Fruit fly (Drosophila melanogaster): ENCODE measurements around the gene CG6310.
A peak's percentile ranks its signal among the peaks of the same experiment; 100 is the strongest.

CG6310 gene

DNA sequence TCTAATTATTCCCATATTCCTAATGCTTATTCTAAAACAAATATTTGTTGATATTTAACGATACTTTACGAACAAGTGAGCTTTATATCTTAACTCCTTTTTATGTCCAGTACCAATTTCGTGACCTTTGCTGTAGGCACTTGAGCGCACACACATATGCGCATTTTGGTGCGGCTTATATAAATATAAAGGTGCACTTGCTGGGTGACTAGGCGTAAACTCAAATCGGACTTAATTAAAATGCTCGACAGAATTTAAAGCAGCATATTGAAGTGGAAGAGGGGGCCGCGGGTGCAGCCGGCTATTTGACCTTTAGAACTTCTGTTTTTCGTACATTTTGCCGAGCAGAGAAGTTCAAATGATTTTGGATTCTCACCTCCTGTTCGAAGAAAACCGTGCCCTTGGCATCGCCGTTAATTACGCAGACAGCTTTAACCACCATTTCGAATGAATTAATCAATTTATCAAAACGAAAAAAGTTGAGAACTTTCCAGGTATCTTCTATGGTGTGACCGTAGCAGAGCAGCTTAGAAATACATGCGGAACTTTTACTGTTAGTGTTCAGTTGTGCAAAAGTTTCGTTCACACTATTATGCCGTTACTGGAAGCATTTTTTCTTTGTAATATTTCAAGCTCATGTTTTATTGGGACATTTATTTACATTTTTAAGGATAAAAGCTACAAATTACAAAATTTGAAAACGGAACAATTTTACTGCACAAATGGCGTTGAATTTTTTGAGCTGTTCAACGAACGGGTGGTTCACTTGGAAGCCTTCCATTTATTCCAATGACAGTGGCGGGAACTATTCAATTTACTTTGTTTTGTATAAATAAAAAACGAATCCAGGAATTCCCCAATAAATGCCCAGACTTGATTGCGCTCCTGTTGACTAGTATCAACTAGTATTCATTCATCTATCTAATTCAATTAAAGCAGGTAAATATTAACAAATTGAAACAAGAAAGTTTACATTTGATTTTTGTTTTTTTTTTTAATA lies 43.8 kb upstream of the CG6310 start, which contains the start of gene Sod1 (continued):
- TF ChIP-seq phol (tag; optimal IDR thresholded peaks at IDR 0.05) (peak; percentile 8), ind (GFP tag; optimal IDR thresholded peaks at IDR 0.05) (no peak), MBD-R2 (GFP tag; IDR thresholded peaks at IDR 0.05) (peak; percentile 41; the same call in 1 of the 2 replicates), H15 (GFP tag; IDR thresholded peaks at IDR 0.05) (no peak), CG12391 (tag; optimal IDR thresholded peaks at IDR 0.05) (peak; percentile 20), sd (tag; optimal IDR thresholded peaks at IDR 0.05) (peak; percentile 24), Hr3 (GFP tag; optimal IDR thresholded peaks at IDR 0.05) (no peak), CG42726 (GFP tag; IDR thresholded peaks at IDR 0.05; ENCODE audit: partially characterized antibody) (no peak), CG31441 (GFP tag; IDR thresholded peaks at IDR 0.05) (no peak), Fer1 (GFP tag; optimal IDR thresholded peaks at IDR 0.05) (peak; percentile 1), Ets97D (GFP tag; optimal IDR thresholded peaks at IDR 0.05) (peak; percentile 38), Med (GFP tag) (peak; percentile 65), ERR (GFP tag; optimal IDR thresholded peaks at IDR 0.05) (peak; percentile 71), btn (GFP tag; optimal IDR thresholded peaks at IDR 0.05) (no peak), ftz-f1 (GFP tag; optimal IDR thresholded peaks at IDR 0.05) (peak; percentile 90), CG4730 (GFP tag; IDR thresholded peaks at IDR 0.05) (no peak), MESR4 (GFP tag; optimal IDR thresholded peaks at IDR 0.05) (peak; percentile 75), Camta (GFP tag; optimal IDR thresholded peaks at IDR 0.05) (no peak), CG11696 (GFP tag; IDR thresholded peaks at IDR 0.05) (peak; percentile 86), gce (GFP tag; IDR thresholded peaks at IDR 0.05) (no peak), CG12659 (GFP tag; optimal IDR thresholded peaks at IDR 0.05) (peak; percentile 34), slbo (GFP tag; IDR thresholded peaks at IDR 0.05) (no peak), br (optimal IDR thresholded peaks at IDR 0.05) (no peak), toy (GFP tag; IDR thresholded peaks at IDR 0.05) (no peak), row (GFP tag; IDR thresholded peaks at IDR 0.05) (peak; percentile 45; the same call in 2 of the 3 replicates), CG13624 (GFP tag; optimal IDR thresholded peaks at IDR 0.05) (peak; percentile 2), Max (GFP tag; optimal IDR thresholded peaks at IDR 0.05) (no peak), stwl (tag; optimal IDR thresholded peaks at IDR 0.05) (peak; percentile 57), Hr78 (GFP tag; optimal IDR thresholded peaks at IDR 0.05) (peak in 1 of 2 experiments; percentile 97)

DNA sequence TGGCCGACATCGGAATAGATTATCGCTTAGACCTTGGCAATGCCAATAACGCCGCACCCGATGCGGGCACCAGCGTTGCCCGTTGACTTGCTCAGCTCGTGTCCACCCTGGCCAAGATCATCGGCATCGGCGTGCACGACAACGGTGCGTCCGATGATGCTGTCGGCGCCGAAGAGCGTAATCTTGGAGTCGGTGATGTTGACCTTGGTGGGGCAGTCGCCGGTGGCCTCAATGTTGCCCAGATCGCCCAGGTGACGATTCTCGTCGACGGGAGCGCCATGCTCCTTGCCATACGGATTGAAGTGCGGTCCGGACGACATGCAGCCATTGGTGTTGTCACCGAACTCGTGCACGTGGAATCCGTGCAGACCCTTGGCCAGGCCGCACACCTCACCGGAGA lies 42.8 kb upstream of the CG6310 start:
- TF ChIP-seq lov (optimal IDR thresholded peaks at IDR 0.05) (no peak), lov (GFP tag; IDR thresholded peaks at IDR 0.05) (0 out of 3 replicates have a peak, but pooled peaks have one; percentile 27), Deaf1 (tag; optimal IDR thresholded peaks at IDR 0.05) (peak; percentile 8), ftz-f1 (GFP tag; optimal IDR thresholded peaks at IDR 0.05) (peak; percentile 57), CG42726 (GFP tag; IDR thresholded peaks at IDR 0.05; ENCODE audit: partially characterized antibody) (0 out of 2 replicates have a peak, but pooled peaks have one; percentile 10), CG8478 (optimal IDR thresholded peaks at IDR 0.05) (peak; percentile 55), Opbp (GFP tag; IDR thresholded peaks at IDR 0.05; ENCODE audit: partially characterized antibody) (0 out of 3 replicates have a peak, but pooled peaks have one; percentile 15), nom (GFP tag; optimal IDR thresholded peaks at IDR 0.05) (no peak), crol (GFP tag; IDR thresholded peaks at IDR 0.05) (peak; percentile 38; the same call in 1 of the 2 replicates), aop (GFP tag; IDR thresholded peaks at IDR 0.05) (0 out of 2 replicates have a peak, but pooled peaks have one; percentile 25), dysf (GFP tag; IDR thresholded peaks at IDR 0.05) (0 out of 3 replicates have a peak, but pooled peaks have one; percentile 28), CG6175 (GFP tag; IDR thresholded peaks at IDR 0.05) (0 out of 3 replicates have a peak, but pooled peaks have one; percentile 28), psq (GFP tag; optimal IDR thresholded peaks at IDR 0.05) (no peak), Bgb (GFP tag; IDR thresholded peaks at IDR 0.05; ENCODE audit: partially characterized antibody) (0 out of 2 replicates have a peak, but pooled peaks have one; percentile 18), CG11723 (GFP tag; optimal IDR thresholded peaks at IDR 0.05) (no peak), CG17612 (GFP tag; IDR thresholded peaks at IDR 0.05) (no peak), CG7357 (GFP tag; IDR thresholded peaks at IDR 0.05) (no peak), CG16779 (GFP tag; IDR thresholded peaks at IDR 0.05) (0 out of 2 replicates have a peak, but pooled peaks have one; percentile 52), CG10321 (GFP tag; IDR thresholded peaks at IDR 0.05) (0 out of 2 replicates have a peak, but pooled peaks have one; percentile 43), sqz (GFP tag; optimal IDR thresholded peaks at IDR 0.05) (no peak), nerfin-2 (GFP tag; IDR thresholded peaks at IDR 0.05; ENCODE audit: partially characterized antibody) (no peak), Med (GFP tag) (peak; percentile 59), CG2199 (GFP tag; IDR thresholded peaks at IDR 0.05) (0 out of 3 replicates have a peak, but pooled peaks have one; percentile 24)
